Worm (Caenorhabditis elegans): ENCODE results near the gene mut-15.
"Not testable (repeated sequence)": the region's sequence is repeated elsewhere in the genome, so short reads cannot be mapped to it uniquely, and the experiment has no call there.

The mut-15 gene

DNA sequence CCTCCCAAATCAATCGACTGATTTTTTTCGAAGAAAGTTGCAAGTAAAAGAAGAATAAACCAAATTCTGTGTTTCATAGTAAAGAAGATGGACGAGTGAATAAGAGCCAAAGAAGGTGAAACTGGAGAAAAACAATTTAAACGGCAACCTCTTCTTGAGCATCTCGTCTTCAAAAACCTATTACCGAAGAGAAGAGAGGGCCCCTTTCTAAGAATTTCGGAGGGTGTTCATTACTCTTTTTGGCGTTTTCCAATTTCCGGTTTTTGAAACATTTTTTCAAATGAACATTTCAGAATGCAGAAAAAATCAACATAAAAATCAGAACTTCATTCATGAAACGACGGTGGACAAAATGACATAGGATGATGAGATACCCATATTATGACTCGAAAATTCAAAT lies 9.2 kb downstream of the mut-15 start, which contains the start of gene nmr-2:
Gene nmr-2 (minus strand): TSS at position 101 of the 400 bp plus-strand sequence.
- TF ChIP-seq unc-62 (GFP tag; optimal IDR thresholded peaks at IDR 0.05) = no peak

DNA sequence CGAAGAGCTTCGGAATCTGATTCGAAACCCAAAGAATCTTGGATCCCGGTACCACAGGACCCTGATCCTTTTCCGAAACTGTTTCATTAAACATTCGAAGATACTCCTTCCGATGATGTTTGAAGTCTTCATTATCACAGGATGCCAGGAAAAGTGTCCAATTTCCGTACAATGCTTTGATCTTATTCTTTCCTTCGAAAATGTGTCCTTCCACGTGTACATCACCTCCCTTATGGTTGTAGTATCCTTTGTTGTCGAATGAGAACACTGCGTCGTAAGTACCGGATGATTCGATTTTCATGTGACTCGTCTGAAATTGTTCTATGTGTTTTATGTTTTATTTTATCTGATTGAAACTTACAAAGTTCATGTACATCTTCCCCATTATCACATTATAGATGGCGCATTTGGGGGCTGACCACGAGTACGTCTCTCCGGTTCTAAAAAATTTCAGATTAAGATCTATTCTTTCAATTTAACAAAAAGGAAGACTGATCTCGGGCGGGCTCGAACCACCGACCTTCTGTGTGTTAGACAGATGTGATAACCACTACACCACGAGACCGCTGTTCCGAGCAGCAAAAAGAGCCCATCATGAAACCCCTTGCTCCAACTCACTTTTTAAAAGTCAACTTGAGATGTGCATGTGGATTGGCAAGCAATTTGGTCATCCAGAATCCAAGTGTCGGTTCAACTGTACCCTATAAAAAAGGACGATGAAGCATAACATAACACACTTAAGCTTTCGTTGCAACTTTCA lies 10.4 kb downstream of the mut-15 start:
- TF ChIP-seq unc-62 (GFP tag; optimal IDR thresholded peaks at IDR 0.05) = no peak

- TF ChIP-seq unc-62 (GFP tag; optimal IDR thresholded peaks at IDR 0.05) = no peak
These were observed 11.0 kb downstream of the mut-15 start for ce11 chrV:15013328-15013727.

DNA sequence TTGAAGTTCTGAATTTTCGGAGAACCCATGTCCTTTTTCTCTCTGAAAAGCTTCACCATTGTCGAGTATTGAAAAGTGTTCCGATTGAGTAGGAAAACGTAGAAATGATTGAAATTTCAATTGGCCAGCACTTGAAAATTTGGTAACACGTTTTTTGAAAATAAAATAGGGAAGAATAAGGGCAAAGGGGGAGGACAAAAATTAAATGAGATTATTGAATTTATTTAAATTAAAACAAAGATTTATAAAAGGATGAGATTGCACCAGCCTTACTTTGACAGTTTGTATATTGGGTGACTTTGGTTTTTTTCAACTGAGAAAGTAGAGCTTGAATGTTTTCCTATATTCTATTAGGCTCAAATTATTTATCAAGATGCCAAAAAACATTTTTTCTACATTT lies 11.8 kb downstream of the mut-15 start, which contains the start of gene obr-2:
Gene obr-2 (minus strand): TSS at position 101 of the 400 bp plus-strand sequence.
- TF ChIP-seq unc-62 (GFP tag; optimal IDR thresholded peaks at IDR 0.05) = no peak

- TF ChIP-seq unc-62 (GFP tag; optimal IDR thresholded peaks at IDR 0.05) = no peak
These were observed 13.5 kb downstream of the mut-15 start for ce11 chrV:15015799-15016198.

DNA sequence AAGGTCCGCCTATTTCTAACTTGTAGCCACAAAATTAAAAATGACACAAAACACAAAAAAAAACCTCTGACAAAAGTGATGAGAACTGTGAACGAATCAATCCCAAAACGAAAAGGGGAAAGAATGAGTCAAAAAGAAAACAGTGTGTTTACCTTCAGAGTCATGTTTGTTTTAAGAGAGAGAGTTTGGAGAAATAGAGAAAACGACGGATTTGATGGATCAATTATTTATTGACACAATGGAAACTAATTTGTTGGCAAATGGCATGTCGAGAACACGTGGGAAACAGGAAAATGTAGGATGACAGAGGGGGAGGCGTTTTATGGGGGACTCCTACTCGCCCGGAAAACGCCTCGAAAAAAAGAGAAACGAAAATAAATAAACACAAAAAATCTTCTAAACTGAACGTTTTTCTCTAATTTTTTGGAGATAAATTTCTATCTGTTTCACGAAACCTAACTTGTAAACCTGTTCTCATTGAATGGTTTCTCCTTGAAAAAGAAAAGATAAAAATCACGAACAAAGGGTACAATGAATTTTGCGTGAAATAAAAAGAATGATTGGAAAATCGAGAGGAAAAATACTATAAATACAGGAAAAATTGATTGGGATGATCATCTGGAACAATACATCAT lies 14.6 kb downstream of the mut-15 start:
- no peak for TF ChIP-seq unc-62 (GFP tag; optimal IDR thresholded peaks at IDR 0.05)

ce11 chrV:15020229-15020628 lies 17.9 kb downstream of the mut-15 start, which contains the start of gene F14H8.2:
TSS of gene F14H8.2 (minus strand) at chrV:15020329.
- no peak for TF ChIP-seq unc-62 (GFP tag; optimal IDR thresholded peaks at IDR 0.05)

DNA sequence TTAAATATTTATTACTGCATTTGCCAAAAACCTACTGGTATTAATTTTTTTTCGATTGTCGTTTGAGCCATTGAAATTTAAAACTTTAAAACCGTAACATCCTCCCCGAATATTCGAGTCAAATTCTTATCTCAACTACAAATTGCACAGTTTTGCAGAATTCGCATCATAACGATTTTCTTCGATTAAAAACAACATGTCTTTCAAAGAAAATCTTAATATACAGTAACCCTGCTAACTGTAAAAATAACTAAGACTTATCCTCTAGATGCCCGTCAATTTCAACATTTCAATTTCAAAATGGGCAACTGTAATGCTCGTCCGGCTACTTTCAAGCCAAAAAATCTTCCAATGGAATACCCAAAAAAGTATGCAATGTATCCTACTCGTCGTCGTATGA lies 18.4 kb downstream of the mut-15 start, which contains the start of gene F14H8.5:
Gene F14H8.5 (plus strand): TSS at position 301 of the 400 bp plus-strand sequence.
- TF ChIP-seq unc-62 (GFP tag; optimal IDR thresholded peaks at IDR 0.05) = no peak

- TF ChIP-seq unc-62 (GFP tag; optimal IDR thresholded peaks at IDR 0.05) = no peak
These were observed 21.2 kb downstream of the mut-15 start, which contains the start of gene F14H8.4 for ce11 chrV:15023544-15023943. TSS of gene F14H8.4 (plus strand) at chrV:15023844.

ce11 chrV:15028896-15029519 lies 26.7 kb downstream of the mut-15 start, which contains the start of gene F14H8.8:
TSS of gene F14H8.8 (plus strand) at chrV:15029469.
- no peak for TF ChIP-seq unc-62 (GFP tag; optimal IDR thresholded peaks at IDR 0.05)

- TF ChIP-seq unc-62 (GFP tag; optimal IDR thresholded peaks at IDR 0.05) = not testable (repeated sequence)
These were observed 29.0 kb downstream of the mut-15 start, which contains the start of gene cng-1 for ce11 chrV:15031373-15031772. TSS of gene cng-1 (minus strand) at chrV:15031473.

DNA sequence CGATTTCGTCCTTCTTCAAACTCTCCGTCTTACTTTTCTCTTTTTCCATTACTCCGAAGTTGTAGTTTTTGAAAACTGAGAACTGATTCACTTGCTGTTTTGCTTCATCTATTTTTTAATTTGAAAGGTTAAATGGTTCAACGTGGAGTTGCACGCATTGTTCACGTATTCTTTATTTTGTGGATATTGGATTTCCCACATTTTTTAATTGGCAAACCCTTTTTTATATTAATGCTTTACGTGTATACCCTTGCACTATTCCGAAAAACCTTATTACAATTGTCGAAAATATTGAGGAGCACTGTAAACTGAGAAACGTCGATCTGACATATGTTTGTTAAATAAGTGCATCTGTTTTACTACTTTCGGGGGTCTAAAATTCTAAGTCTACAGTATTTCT lies 34.4 kb downstream of the mut-15 start, which contains the start of gene melo-3:
Gene melo-3 (minus strand): TSS at position 101 of the 400 bp plus-strand sequence.
- TF ChIP-seq unc-62 (GFP tag; optimal IDR thresholded peaks at IDR 0.05) = not testable (repeated sequence)

DNA sequence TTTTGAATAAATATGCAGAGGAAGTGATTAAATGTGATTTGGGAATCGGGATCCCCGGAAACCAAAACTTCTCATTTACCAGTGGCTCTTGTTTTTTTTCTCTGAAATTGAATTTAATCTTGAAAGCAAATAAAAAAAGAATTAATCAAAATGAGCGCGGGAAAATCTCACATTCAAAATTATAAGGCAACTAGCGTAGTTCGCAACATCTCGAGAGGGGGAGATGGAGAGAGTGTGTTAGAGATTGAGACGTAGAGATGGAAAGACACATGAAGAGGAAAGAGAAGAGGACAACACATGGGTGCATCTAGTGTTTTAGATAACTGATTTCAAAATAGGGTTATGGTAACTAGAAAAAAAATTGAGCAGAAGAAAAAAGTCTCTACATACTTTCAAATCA lies 45.8 kb downstream of the mut-15 start, which contains the start of gene sdc-3:
Gene sdc-3 (minus strand): TSS at position 101 of the 400 bp plus-strand sequence.
- no peak for TF ChIP-seq unc-62 (GFP tag; optimal IDR thresholded peaks at IDR 0.05)

DNA sequence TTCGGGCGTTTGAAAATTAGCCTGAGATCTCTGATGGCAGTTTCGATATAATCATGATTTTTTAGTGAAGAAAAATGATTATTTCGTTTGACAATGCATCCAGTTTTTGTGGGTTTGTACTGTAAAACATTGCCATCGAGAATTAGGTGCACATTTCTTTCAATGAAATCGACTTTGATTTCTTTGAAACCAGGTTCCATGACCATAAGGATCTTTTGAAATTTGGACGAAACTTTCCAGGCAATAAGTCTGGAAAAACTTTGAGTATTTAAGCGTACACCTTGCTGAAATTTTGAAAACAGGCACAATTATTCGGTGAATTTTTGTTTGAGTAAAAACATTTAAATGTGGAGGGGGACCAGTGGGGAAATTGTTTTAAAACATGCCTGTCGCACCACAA lies 49.4 kb downstream of the mut-15 start:
- no peak for TF ChIP-seq unc-62 (GFP tag; optimal IDR thresholded peaks at IDR 0.05)

DNA sequence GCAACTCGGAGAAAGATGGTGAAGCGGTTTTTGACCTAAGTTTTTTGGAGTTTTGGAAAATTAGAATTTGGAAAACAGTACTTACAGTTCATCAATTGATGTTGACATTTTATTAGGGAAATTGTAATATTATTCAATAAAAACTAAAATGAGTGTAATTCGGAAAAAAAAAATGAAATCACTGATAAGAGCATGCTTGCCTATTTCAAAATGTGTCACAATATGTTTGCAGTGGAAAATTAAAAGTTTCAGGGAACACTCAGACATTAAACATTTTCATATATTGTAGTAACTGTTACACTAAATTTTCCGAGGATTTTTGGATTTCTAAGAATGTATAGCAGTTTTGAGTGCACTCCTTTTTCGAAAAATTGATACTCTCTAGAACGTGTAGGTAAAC lies 50.0 kb downstream of the mut-15 start, which contains the start of the genes fbxa-82 and C25D7.5:
Gene fbxa-82 (minus strand): TSS at position 163 of the 400 bp plus-strand sequence.
Gene C25D7.5 (plus strand): TSS at position 283 of the 400 bp plus-strand sequence.
- TF ChIP-seq unc-62 (GFP tag; optimal IDR thresholded peaks at IDR 0.05) = no peak

All from whole organism, dauer.